Worm (Caenorhabditis elegans) whole organism, L4 larva: ENCODE measurements around the gene swd-2.1.

ENCODE experiments used
- ama-1 ChIP-seq: fragments of 150-350 bp; optimal IDR thresholded peaks from 2 replicates; lab custom pipeline; 2014; ENCODE audit warnings: inconsistent platforms, mixed read lengths
- arid-1 ChIP-seq: fragments of 200-800 bp; sonication (Bioruptor generic); conservative IDR thresholded peaks from 2 replicates; pipeline ENCODE4 v1.3.6; 2022; ENCODE audit warnings: missing genetic modification reagents, missing genetic modification characterization, missing compliant biosample characterization
- nhr-77 ChIP-seq: fragments of 150-350 bp; optimal IDR thresholded peaks from 2 replicates; lab custom pipeline; 2014; ENCODE audit warnings: missing biosample characterization, missing genetic modification characterization
- pha-4 ChIP-seq, 2 experiments: fragments of 150-350 bp in 1 of 2; fragments of 200-800 bp in 1 of 2; sonication (Bioruptor generic) in 1 of 2; IDR thresholded peaks in 1 of 2; optimal IDR thresholded peaks in 1 of 2; 2 replicates each; pipeline versions ENCODE4 v1.3.6 to Lab custom; 2014 to 2022; ENCODE audit warnings: missing genetic modification characterization in 2 of 2, missing genetic modification reagents in 2 of 2, missing biosample characterization in 1 of 2, missing compliant biosample characterization in 1 of 2
- set-16 ChIP-seq: fragments of 200-800 bp; sonication (Bioruptor generic); IDR thresholded peaks from 2 replicates; pipeline ENCODE4 v1.3.6; 2022; ENCODE audit warnings: missing genetic modification reagents, missing genetic modification characterization, missing compliant biosample characterization
- unc-130 ChIP-seq: sonication (generic microtip); optimal IDR thresholded peaks from 2 replicates; lab custom pipeline; 2016; ENCODE audit warnings: missing genetic modification reagents, missing genetic modification characterization, missing compliant biosample characterization

- TF ChIP-seq unc-130 (GFP tag; lab: Kevin White, UChicago) (no peak), ama-1 (lab: Kevin White, UChicago) (no peak), pha-4 (GFP tag; IDR thresholded peaks at IDR 0.05; lab: Robert Waterston, UW) (no peak), pha-4 (tag; optimal IDR thresholded peaks at IDR 0.05; lab: Kevin White, UChicago) (no peak), nhr-77 (tag; lab: Kevin White, UChicago) (peak; percentile 8), set-16 (no peak), arid-1 (no peak)
Measured at ce11 chrIV:7774206-7774605, 1.6 kb upstream of the swd-2.1 start, which contains the start of the genes hcf-1 and swd-2.2.
